Worm (Caenorhabditis elegans): ENCODE measurements around the gene fbxb-107.

DNA sequence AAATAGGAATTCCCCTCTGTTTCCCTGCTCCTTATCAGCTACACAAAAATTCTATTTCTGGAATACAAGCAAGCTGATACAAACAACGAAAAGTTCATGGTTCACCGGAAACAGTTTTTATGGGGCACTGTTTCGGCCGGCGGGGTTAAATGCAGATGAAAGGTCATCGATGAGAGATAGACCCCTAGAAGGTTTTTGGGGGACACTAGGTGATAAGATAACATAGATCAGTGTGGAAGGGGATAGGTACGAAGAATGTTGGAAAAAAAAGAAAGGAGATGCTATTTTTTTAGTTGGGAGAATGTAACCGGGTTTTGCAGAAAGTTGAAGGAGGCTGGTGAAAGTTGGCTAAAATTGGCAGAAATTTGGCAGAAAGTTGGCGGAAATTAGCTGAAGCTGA lies 47.0 kb downstream of the fbxb-107 start:
- TF ChIP-seq T26A8.4 (GFP tag; IDR thresholded peaks at IDR 0.05), result no peak
- TF ChIP-seq ZK546.5 (tag; optimal IDR thresholded peaks at IDR 0.05), result no peak
- no peak for TF ChIP-seq T20F7.1 (GFP tag; optimal IDR thresholded peaks at IDR 0.05)
- TF ChIP-seq nhr-111 (GFP tag; optimal IDR thresholded peaks at IDR 0.05), result no peak
- TF ChIP-seq lin-13 (GFP tag; optimal IDR thresholded peaks at IDR 0.05), result no peak
- no peak for TF ChIP-seq hif-1 (tag; optimal IDR thresholded peaks at IDR 0.05)
- TF ChIP-seq daf-19 (GFP tag; conservative IDR thresholded peaks at IDR 0.05), result no peak
- TF ChIP-seq dve-1 (tag; optimal IDR thresholded peaks at IDR 0.05; ENCODE audit: insufficient read depth), result no peak
